Worm (Caenorhabditis elegans) whole organism, L4 larva: ENCODE measurements around the gene F09F7.5.
A peak's percentile ranks its signal among the peaks of the same experiment; 100 is the strongest.

Experiments used
- F10B5.3 ChIP-seq: sonication (generic microtip); optimal IDR thresholded peaks from 2 replicates; lab custom pipeline; 2016; ENCODE audit warnings: mild to moderate bottlenecking, missing genetic modification characterization, missing compliant biosample characterization
- F37D6.2 ChIP-seq: sonication (generic microtip); optimal IDR thresholded peaks from 2 replicates; lab custom pipeline; 2016; ENCODE audit warnings: mild to moderate bottlenecking, missing genetic modification characterization, missing compliant biosample characterization
- Y5F2A.4 ChIP-seq: fragments of 200-800 bp; sonication (Bioruptor generic); optimal IDR thresholded peaks from 2 replicates; lab custom pipeline; 2018; ENCODE audit warnings: mild to moderate bottlenecking, missing genetic modification characterization, missing compliant biosample characterization
- aly-2 ChIP-seq: sonication (generic microtip); optimal IDR thresholded peaks from 2 replicates; lab custom pipeline; 2018; ENCODE audit warnings: missing biosample characterization, missing genetic modification characterization
- ama-1 ChIP-seq: fragments of 150-350 bp; optimal IDR thresholded peaks from 2 replicates; lab custom pipeline; 2014; ENCODE audit warnings: inconsistent platforms, mixed read lengths
- arid-1 ChIP-seq: fragments of 200-800 bp; sonication (Bioruptor generic); conservative IDR thresholded peaks from 2 replicates; pipeline ENCODE4 v1.3.6; 2022; ENCODE audit warnings: missing genetic modification reagents, missing genetic modification characterization, missing compliant biosample characterization
- ceh-28 ChIP-seq: fragments of 150-350 bp; optimal IDR thresholded peaks from 2 replicates; lab custom pipeline; 2014; ENCODE audit warnings: missing biosample characterization, missing genetic modification reagents, missing genetic modification characterization
- ceh-62 ChIP-seq: sonication (generic microtip); optimal IDR thresholded peaks from 2 replicates; lab custom pipeline; 2017; ENCODE audit warnings: missing biosample characterization, missing genetic modification characterization
- ceh-82 ChIP-seq: sonication (generic microtip); optimal IDR thresholded peaks from 2 replicates; lab custom pipeline; 2017; ENCODE audit warnings: missing biosample characterization, missing genetic modification characterization
- daf-16 ChIP-seq, 3 experiments: sonication (generic microtip); optimal IDR thresholded peaks; 2 replicates each; lab custom pipeline; 2016 to 2017; ENCODE audit warnings: missing genetic modification characterization in 3 of 3, missing genetic modification reagents in 3 of 3, mild to moderate bottlenecking in 2 of 3, missing compliant biosample characterization in 2 of 3, missing biosample characterization in 1 of 3, moderate library complexity in 1 of 3
- dpl-1 ChIP-seq: fragments of 150-350 bp; optimal IDR thresholded peaks from 2 replicates; lab custom pipeline; 2014; ENCODE audit warnings: missing biosample characterization, missing genetic modification reagents, missing genetic modification characterization
- duxl-1 ChIP-seq: sonication (generic microtip); optimal IDR thresholded peaks from 2 replicates; lab custom pipeline; 2016; ENCODE audit warnings: mild to moderate bottlenecking, missing genetic modification characterization, moderate library complexity, missing compliant biosample characterization; ENCODE audit not compliant: poor library complexity
- dve-1 ChIP-seq: sonication (generic microtip); optimal IDR thresholded peaks from 2 replicates; lab custom pipeline; 2017; ENCODE audit warnings: antibody characterized with exemption, mild to moderate bottlenecking, missing genetic modification characterization, missing compliant biosample characterization; ENCODE audit not compliant: insufficient read depth
- fkh-10 ChIP-seq: fragments of 150-350 bp; optimal IDR thresholded peaks from 2 replicates; lab custom pipeline; 2014; ENCODE audit warnings: missing biosample characterization, missing genetic modification reagents, missing genetic modification characterization
- gei-8 ChIP-seq: fragments of 200-800 bp; sonication (Bioruptor generic); optimal IDR thresholded peaks from 2 replicates; lab custom pipeline; 2018; ENCODE audit warnings: mild to moderate bottlenecking, missing genetic modification characterization, missing compliant biosample characterization
- hif-1 ChIP-seq, 2 experiments: sonication (generic microtip); optimal IDR thresholded peaks; 2 replicates each; lab custom pipeline; 2016 to 2017; ENCODE audit warnings: missing compliant biosample characterization in 2 of 2, missing genetic modification characterization in 2 of 2, missing genetic modification reagents in 2 of 2, missing genotype in 2 of 2, mild to moderate bottlenecking in 1 of 2
- hlh-11 ChIP-seq: fragments of 200-800 bp; sonication (Bioruptor generic); optimal IDR thresholded peaks from 2 replicates; lab custom pipeline; 2018; ENCODE audit warnings: mild to moderate bottlenecking, missing genetic modification characterization, missing compliant biosample characterization
- hlh-30 ChIP-seq: sonication (generic microtip); optimal IDR thresholded peaks from 2 replicates; lab custom pipeline; 2017; ENCODE audit warnings: antibody characterized with exemption, mild to moderate bottlenecking, missing genetic modification characterization, missing compliant biosample characterization; ENCODE audit not compliant: insufficient read depth
- lim-7 ChIP-seq: fragments of 200-800 bp; sonication (Bioruptor generic); IDR thresholded peaks from 2 replicates; pipeline ENCODE4 v1.3.6; 2022; ENCODE audit warnings: missing genetic modification characterization, missing compliant biosample characterization
- lin-15B ChIP-seq: fragments of 150-350 bp; sonication (generic microtip); optimal IDR thresholded peaks from 3 replicates; lab custom pipeline; 2014; ENCODE audit warnings: missing biosample characterization, missing genetic modification characterization
- lin-38 ChIP-seq: fragments of 200-800 bp; sonication (Bioruptor generic); IDR thresholded peaks from 2 replicates; pipeline ENCODE4 v1.3.6; 2022; ENCODE audit warnings: missing genetic modification reagents, missing genetic modification characterization, missing compliant biosample characterization
- lir-3 ChIP-seq: sonication (generic microtip); optimal IDR thresholded peaks from 2 replicates; lab custom pipeline; 2016; ENCODE audit warnings: mild to moderate bottlenecking, missing genetic modification characterization, missing compliant biosample characterization
- madf-9 ChIP-seq: fragments of 200-800 bp; sonication (Bioruptor generic); conservative IDR thresholded peaks from 2 replicates; pipeline ENCODE4 v1.3.6; 2022; ENCODE audit warnings: missing genetic modification reagents, missing genetic modification characterization, missing compliant biosample characterization
- mdt-29 ChIP-seq: fragments of 200-800 bp; sonication (Bioruptor generic); IDR thresholded peaks from 2 replicates; pipeline ENCODE4 v1.3.6; 2022; ENCODE audit warnings: missing genetic modification reagents, missing genetic modification characterization, missing compliant biosample characterization
- mep-1 ChIP-seq: fragments of 150-350 bp; sonication (generic microtip); optimal IDR thresholded peaks from 3 replicates; lab custom pipeline; 2014; ENCODE audit warnings: missing biosample characterization, missing genetic modification characterization
- mxl-2 ChIP-seq: fragments of 200-800 bp; sonication (Bioruptor generic); conservative IDR thresholded peaks from 2 replicates; pipeline ENCODE4 v1.3.6; 2022; ENCODE audit warnings: missing genetic modification reagents, missing genetic modification characterization, missing compliant biosample characterization
- nhr-11 ChIP-seq: fragments of 150-350 bp; optimal IDR thresholded peaks from 2 replicates; lab custom pipeline; 2014; ENCODE audit warnings: missing biosample characterization, missing genetic modification characterization
- nhr-237 ChIP-seq: sonication (generic microtip); optimal IDR thresholded peaks from 2 replicates; lab custom pipeline; 2017; ENCODE audit warnings: missing biosample characterization, missing genetic modification characterization
- nhr-25 ChIP-seq: sonication (generic microtip); optimal IDR thresholded peaks from 2 replicates; lab custom pipeline; 2017; ENCODE audit warnings: missing genetic modification characterization, mild to moderate bottlenecking, missing compliant biosample characterization, antibody characterized with exemption, moderate library complexity, borderline replicate concordance; ENCODE audit not compliant: insufficient read depth
- nhr-28 ChIP-seq: fragments of 150-350 bp; optimal IDR thresholded peaks from 2 replicates; lab custom pipeline; 2014; ENCODE audit warnings: missing biosample characterization, missing genetic modification characterization
- nhr-41 ChIP-seq: fragments of 200-800 bp; sonication (Bioruptor generic); IDR thresholded peaks from 2 replicates; pipeline ENCODE4 v1.3.6; 2022; ENCODE audit warnings: missing genetic modification reagents, missing genetic modification characterization, missing compliant biosample characterization
- nhr-42 ChIP-seq: fragments of 200-800 bp; sonication (Bioruptor generic); IDR thresholded peaks from 2 replicates; pipeline ENCODE4 v1.3.6; 2022; ENCODE audit warnings: missing genetic modification characterization, missing compliant biosample characterization
- nhr-48 ChIP-seq: sonication (generic microtip); optimal IDR thresholded peaks from 2 replicates; lab custom pipeline; 2016; ENCODE audit warnings: mild to moderate bottlenecking, missing genetic modification characterization, missing compliant biosample characterization
- nhr-6 ChIP-seq: fragments of 150-350 bp; optimal IDR thresholded peaks from 2 replicates; lab custom pipeline; 2014; ENCODE audit warnings: missing biosample characterization, missing genetic modification characterization
- nhr-76 ChIP-seq: fragments of 150-350 bp; optimal IDR thresholded peaks from 2 replicates; lab custom pipeline; 2014; ENCODE audit warnings: missing biosample characterization, missing genetic modification characterization
- nhr-77 ChIP-seq: fragments of 150-350 bp; optimal IDR thresholded peaks from 2 replicates; lab custom pipeline; 2014; ENCODE audit warnings: missing biosample characterization, missing genetic modification characterization
- php-3 ChIP-seq: fragments of 200-800 bp; sonication (Bioruptor generic); IDR thresholded peaks from 2 replicates; pipeline ENCODE4 v1.3.6; 2022; ENCODE audit warnings: missing genetic modification reagents, missing genetic modification characterization, missing compliant biosample characterization
- pqm-1 ChIP-seq: sonication (generic microtip); optimal IDR thresholded peaks from 2 replicates; lab custom pipeline; 2017; ENCODE audit warnings: missing biosample characterization, missing genetic modification characterization
- rbr-2 ChIP-seq: sonication (generic microtip); optimal IDR thresholded peaks from 2 replicates; lab custom pipeline; 2016; ENCODE audit warnings: missing genotype, missing genetic modification characterization, missing compliant biosample characterization
- sdz-12 ChIP-seq: fragments of 200-800 bp; sonication (Bioruptor generic); optimal IDR thresholded peaks from 2 replicates; lab custom pipeline; 2018; ENCODE audit warnings: mild to moderate bottlenecking, missing genetic modification characterization, missing compliant biosample characterization
- unc-39 ChIP-seq: sonication (generic microtip); optimal IDR thresholded peaks from 2 replicates; lab custom pipeline; 2017; ENCODE audit warnings: missing biosample characterization, missing genetic modification characterization
- unc-62 ChIP-seq, 3 experiments: fragments of 150-350 bp in 1 of 3; sonication (generic microtip); optimal IDR thresholded peaks in 2 of 3; peaks in 1 of 3; 1 replicate in 1 of 3; 2 replicates in 2 of 3; lab custom pipeline; 2014 to 2017; ENCODE audit warnings: missing biosample characterization in 3 of 3, missing genetic modification characterization in 3 of 3, missing genetic modification reagents in 3 of 3, missing genotype in 1 of 3
- zfp-2 ChIP-seq: sonication (generic microtip); optimal IDR thresholded peaks from 2 replicates; lab custom pipeline; 2016; ENCODE audit warnings: mild to moderate bottlenecking, missing genetic modification characterization, missing compliant biosample characterization
- zip-2 ChIP-seq: fragments of 150-350 bp; optimal IDR thresholded peaks from 2 replicates; lab custom pipeline; 2014; ENCODE audit warnings: missing biosample characterization, missing genetic modification characterization
- ztf-11 ChIP-seq: fragments of 150-350 bp; optimal IDR thresholded peaks from 2 replicates; lab custom pipeline; 2014; ENCODE audit warnings: missing biosample characterization, missing genetic modification characterization
- ztf-7 ChIP-seq: fragments of 150-350 bp; optimal IDR thresholded peaks from 2 replicates; lab custom pipeline; 2014; ENCODE audit warnings: missing biosample characterization, missing genetic modification characterization

Gene F09F7.5

DNA sequence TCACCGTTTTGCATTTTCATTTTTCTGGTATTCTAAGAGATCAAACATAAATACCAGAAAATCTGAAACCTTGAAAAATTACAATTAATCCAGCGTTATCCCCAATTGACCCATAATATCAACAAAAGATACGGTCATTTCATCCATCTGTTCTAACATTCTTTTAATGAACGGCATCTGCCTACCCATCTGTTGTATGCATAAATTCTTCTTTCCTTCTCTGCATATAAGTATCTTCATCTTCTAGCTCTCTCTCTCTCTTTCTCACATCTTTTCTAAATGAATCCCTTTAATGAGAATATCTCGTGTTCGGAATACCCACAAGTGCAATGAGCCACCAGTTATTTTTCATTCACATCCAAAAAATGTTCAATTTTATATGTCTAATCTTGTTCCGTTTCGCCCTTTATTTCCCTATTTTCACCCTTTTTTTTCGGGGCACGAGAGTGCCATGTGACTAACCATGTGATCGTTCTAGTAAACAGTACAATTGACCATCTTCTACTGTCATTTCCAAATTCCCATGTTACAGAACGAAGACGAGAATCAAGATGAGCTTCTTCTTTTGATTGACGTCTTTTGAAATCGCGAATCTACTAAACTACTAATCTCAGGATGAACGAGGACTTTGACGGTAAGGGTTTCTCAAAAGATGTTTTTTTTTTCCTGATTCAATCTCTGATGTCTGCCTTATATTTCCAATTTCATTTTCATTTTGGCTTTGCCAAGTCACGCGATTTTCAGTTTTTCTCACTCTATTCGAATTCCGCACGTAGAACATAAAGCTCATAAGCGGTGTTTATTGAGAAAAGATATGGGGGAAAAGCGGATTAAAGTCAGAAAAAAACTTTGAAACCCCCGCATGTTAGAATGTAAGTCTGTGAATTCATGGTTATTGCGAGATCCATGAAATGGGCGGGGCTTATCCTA, 45.2 kb upstream of the F09F7.5 start, which contains the start of gene R02F2.1 (continued):
- no peak for TF ChIP-seq ceh-28
- TF ChIP-seq nhr-76, result no peak
- no peak for TF ChIP-seq daf-16 (GFP tag; optimal IDR thresholded peaks at IDR 0.05; lab: Kevin White, UChicago)
- TF ChIP-seq daf-16 (tag; optimal IDR thresholded peaks at IDR 0.05; lab: Kevin White, UChicago), result peak; percentile 67
- TF ChIP-seq mep-1 (tag; lab: Kevin White, UChicago), result peak; percentile 17
- TF ChIP-seq Y5F2A.4 (GFP tag; lab: Kevin White, UChicago), result no peak
- peak in 1 of 2 experiments; percentile 38 for TF ChIP-seq hif-1 (tag; optimal IDR thresholded peaks at IDR 0.05; lab: Kevin White, UChicago)
- 0 out of 2 replicates have a peak, but pooled peaks have one; percentile 18 for TF ChIP-seq lim-7 (GFP tag; lab: Robert Waterston, UW)
- no peak for TF ChIP-seq arid-1 (GFP tag; lab: Robert Waterston, UW)
- TF ChIP-seq nhr-25, result no peak
- TF ChIP-seq nhr-11 (tag; lab: Kevin White, UChicago), result no peak
- no peak for TF ChIP-seq lin-15B (tag; lab: Kevin White, UChicago)
- TF ChIP-seq unc-62 (GFP tag; optimal IDR thresholded peaks at IDR 0.05 in 1 of 2; lab: Kevin White, UChicago), result no peak
- no peak for TF ChIP-seq unc-62 (tag; optimal IDR thresholded peaks at IDR 0.05; lab: Kevin White, UChicago)
- no peak for TF ChIP-seq sdz-12 (GFP tag; lab: Kevin White, UChicago)
- TF ChIP-seq hlh-11, result peak; percentile 30
- no peak for TF ChIP-seq aly-2 (tag; lab: Kevin White, UChicago)
- no peak for TF ChIP-seq lin-38 (GFP tag; lab: Robert Waterston, UW)
- no peak for TF ChIP-seq ztf-7 (tag; lab: Kevin White, UChicago)
- TF ChIP-seq duxl-1 (tag; lab: Kevin White, UChicago), result no peak
- peak; percentile 59 for TF ChIP-seq dve-1 (tag; lab: Kevin White, UChicago)
- TF ChIP-seq zip-2 (tag; lab: Kevin White, UChicago), result no peak
- peak; percentile 90 for TF ChIP-seq hlh-30 (tag; lab: Kevin White, UChicago)
- peak; percentile 0 for TF ChIP-seq nhr-6
- TF ChIP-seq ceh-62 (tag; lab: Kevin White, UChicago), result no peak
- peak; percentile 36 for TF ChIP-seq ama-1 (lab: Kevin White, UChicago)
- TF ChIP-seq php-3 (GFP tag; lab: Robert Waterston, UW), result no peak
- TF ChIP-seq mxl-2 (GFP tag; lab: Robert Waterston, UW), result 0 out of 2 replicates have a peak, but pooled peaks have one; percentile 5
- TF ChIP-seq ceh-82, result no peak
- TF ChIP-seq dpl-1 (GFP tag; lab: Kevin White, UChicago), result no peak
- no peak for TF ChIP-seq zfp-2 (tag; lab: Kevin White, UChicago)
- TF ChIP-seq unc-39 (tag; lab: Kevin White, UChicago), result no peak
- TF ChIP-seq pqm-1 (tag; lab: Kevin White, UChicago), result no peak
- TF ChIP-seq nhr-28 (tag; lab: Kevin White, UChicago), result peak; percentile 32
- TF ChIP-seq gei-8 (GFP tag; lab: Kevin White, UChicago), result no peak

DNA sequence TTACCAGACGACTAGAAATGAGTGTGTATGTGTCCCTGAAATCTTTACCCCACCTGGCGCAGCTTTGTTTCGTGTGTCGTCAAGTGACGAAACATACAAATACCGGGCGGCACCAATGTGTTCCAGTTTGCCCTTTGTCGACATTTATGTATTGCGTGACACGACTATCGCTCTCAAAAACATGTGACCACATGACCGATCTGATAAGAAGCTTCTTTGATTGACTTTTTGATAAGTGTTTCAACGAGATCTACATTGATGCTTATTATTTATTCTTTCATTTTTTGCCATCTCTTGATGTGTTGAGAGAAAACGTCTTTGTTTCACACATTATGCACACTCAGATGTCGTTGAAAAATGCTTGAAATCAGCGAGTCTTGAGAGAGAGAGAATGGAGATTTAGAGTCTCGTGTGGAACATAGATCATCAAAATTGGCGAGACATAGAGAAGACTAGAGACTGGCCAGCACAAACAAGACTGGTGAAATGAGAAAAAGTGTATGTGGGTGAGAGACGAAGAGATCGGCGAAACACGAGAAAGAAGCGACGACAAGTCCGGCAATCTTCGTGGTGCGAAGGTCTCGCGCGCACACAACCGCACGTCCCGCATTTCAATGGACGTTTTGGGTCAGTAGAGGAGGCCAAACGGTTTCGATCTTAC, 43.7 kb upstream of the F09F7.5 start:
- peak; percentile 57; the same call in 1 of the 2 replicates for TF ChIP-seq mdt-29
- 0 out of 2 replicates have a peak, but pooled peaks have one; percentile 30 for TF ChIP-seq nhr-41 (GFP tag; lab: Robert Waterston, UW)
- TF ChIP-seq F10B5.3 (tag; lab: Kevin White, UChicago), result no peak
- no peak for TF ChIP-seq ceh-28
- TF ChIP-seq nhr-77, result peak; percentile 45
- no peak for TF ChIP-seq nhr-42 (GFP tag; lab: Robert Waterston, UW)
- TF ChIP-seq hlh-11, result peak; percentile 94
- no peak for TF ChIP-seq madf-9 (GFP tag; lab: Robert Waterston, UW)
- no peak for TF ChIP-seq lir-3 (tag; lab: Kevin White, UChicago)
- no peak for TF ChIP-seq ztf-11 (tag; lab: Kevin White, UChicago)
- TF ChIP-seq daf-16 (GFP tag; optimal IDR thresholded peaks at IDR 0.05; lab: Kevin White, UChicago), result no peak
- peak; percentile 83 for TF ChIP-seq daf-16 (tag; optimal IDR thresholded peaks at IDR 0.05; lab: Kevin White, UChicago)
- peak; percentile 4 for TF ChIP-seq rbr-2 (tag; lab: Kevin White, UChicago)
- no peak for TF ChIP-seq nhr-237 (tag; lab: Kevin White, UChicago)
- TF ChIP-seq php-3 (GFP tag; lab: Robert Waterston, UW), result peak; percentile 79
- TF ChIP-seq F37D6.2 (tag; lab: Kevin White, UChicago), result no peak
- TF ChIP-seq hif-1 (tag; optimal IDR thresholded peaks at IDR 0.05; lab: Kevin White, UChicago), result peak in 1 of 2 experiments; percentile 48
- peak; percentile 46 for TF ChIP-seq fkh-10
- TF ChIP-seq nhr-48 (tag; lab: Kevin White, UChicago), result peak; percentile 49
